Worm (Caenorhabditis elegans) whole organism, L4 larva: Measurements from ENCODE around the gene ech-3.

Experiments used
- F49E8.2 ChIP-seq: sonication (generic microtip); optimal IDR thresholded peaks from 2 replicates; lab custom pipeline; 2016; ENCODE audit warnings: missing compliant biosample characterization, mild to moderate bottlenecking, missing genetic modification characterization, borderline replicate concordance
- R02D3.7 ChIP-seq: fragments of 150-350 bp; sonication (generic microtip); optimal IDR thresholded peaks from 3 replicates; lab custom pipeline; 2014; ENCODE audit warnings: missing biosample characterization, missing genetic modification characterization
- Y105C5A.15 ChIP-seq: fragments of 200-800 bp; sonication (Bioruptor generic); IDR thresholded peaks from 2 replicates; pipeline ENCODE4 v1.3.6; 2022; ENCODE audit warnings: missing genetic modification characterization, missing compliant biosample characterization
- aly-2 ChIP-seq: sonication (generic microtip); optimal IDR thresholded peaks from 2 replicates; lab custom pipeline; 2018; ENCODE audit warnings: missing biosample characterization, missing genetic modification characterization
- ama-1 ChIP-seq: fragments of 150-350 bp; optimal IDR thresholded peaks from 2 replicates; lab custom pipeline; 2014; ENCODE audit warnings: inconsistent platforms, mixed read lengths
- arid-1 ChIP-seq: fragments of 200-800 bp; sonication (Bioruptor generic); conservative IDR thresholded peaks from 2 replicates; pipeline ENCODE4 v1.3.6; 2022; ENCODE audit warnings: missing genetic modification reagents, missing genetic modification characterization, missing compliant biosample characterization
- attf-4 ChIP-seq: sonication (generic microtip); optimal IDR thresholded peaks from 3 replicates; lab custom pipeline; 2017; ENCODE audit warnings: missing biosample characterization, missing genetic modification characterization
- ceh-20 ChIP-seq: fragments of 200-800 bp; sonication (Bioruptor generic); IDR thresholded peaks from 2 replicates; pipeline ENCODE4 v1.3.6; 2022; ENCODE audit warnings: missing genetic modification reagents, missing genetic modification characterization, missing compliant biosample characterization
- ces-1 ChIP-seq: fragments of 150-350 bp; sonication (generic microtip); optimal IDR thresholded peaks from 4 replicates; lab custom pipeline; 2014; ENCODE audit warnings: missing biosample characterization, missing genetic modification reagents, missing genetic modification characterization
- daf-16 ChIP-seq, 3 experiments: sonication (generic microtip); optimal IDR thresholded peaks; 2 replicates each; lab custom pipeline; 2016 to 2017; ENCODE audit warnings: missing genetic modification characterization in 3 of 3, missing genetic modification reagents in 3 of 3, mild to moderate bottlenecking in 2 of 3, missing compliant biosample characterization in 2 of 3, missing biosample characterization in 1 of 3, moderate library complexity in 1 of 3
- dmd-6 ChIP-seq: fragments of 200-800 bp; sonication (Bioruptor generic); IDR thresholded peaks from 2 replicates; pipeline ENCODE4 v1.3.6; 2022; ENCODE audit warnings: missing genetic modification reagents, missing genetic modification characterization, missing compliant biosample characterization
- dpl-1 ChIP-seq: fragments of 150-350 bp; optimal IDR thresholded peaks from 2 replicates; lab custom pipeline; 2014; ENCODE audit warnings: missing biosample characterization, missing genetic modification reagents, missing genetic modification characterization
- duxl-1 ChIP-seq: sonication (generic microtip); optimal IDR thresholded peaks from 2 replicates; lab custom pipeline; 2016; ENCODE audit warnings: mild to moderate bottlenecking, missing genetic modification characterization, moderate library complexity, missing compliant biosample characterization; ENCODE audit not compliant: poor library complexity
- dve-1 ChIP-seq: sonication (generic microtip); optimal IDR thresholded peaks from 2 replicates; lab custom pipeline; 2017; ENCODE audit warnings: antibody characterized with exemption, mild to moderate bottlenecking, missing genetic modification characterization, missing compliant biosample characterization; ENCODE audit not compliant: insufficient read depth
- hif-1 ChIP-seq, 2 experiments: sonication (generic microtip); optimal IDR thresholded peaks; 2 replicates each; lab custom pipeline; 2016 to 2017; ENCODE audit warnings: missing compliant biosample characterization in 2 of 2, missing genetic modification characterization in 2 of 2, missing genetic modification reagents in 2 of 2, missing genotype in 2 of 2, mild to moderate bottlenecking in 1 of 2
- hlh-11 ChIP-seq: fragments of 200-800 bp; sonication (Bioruptor generic); optimal IDR thresholded peaks from 2 replicates; lab custom pipeline; 2018; ENCODE audit warnings: mild to moderate bottlenecking, missing genetic modification characterization, missing compliant biosample characterization
- hmg-1.1 ChIP-seq: fragments of 200-800 bp; sonication (Bioruptor generic); IDR thresholded peaks from 2 replicates; pipeline ENCODE4 v1.3.6; 2022; ENCODE audit warnings: missing genetic modification reagents, missing genetic modification characterization, missing compliant biosample characterization
- lim-7 ChIP-seq: fragments of 200-800 bp; sonication (Bioruptor generic); IDR thresholded peaks from 2 replicates; pipeline ENCODE4 v1.3.6; 2022; ENCODE audit warnings: missing genetic modification characterization, missing compliant biosample characterization
- lin-13 ChIP-seq: fragments of 150-350 bp; optimal IDR thresholded peaks from 2 replicates; lab custom pipeline; 2014; ENCODE audit warnings: missing biosample characterization, missing genetic modification reagents, missing genetic modification characterization
- lin-29 ChIP-seq: fragments of 200-800 bp; sonication (Bioruptor generic); IDR thresholded peaks from 2 replicates; pipeline ENCODE4 v1.3.6; 2022; ENCODE audit warnings: missing genetic modification reagents, missing genetic modification characterization, missing compliant biosample characterization
- lin-38 ChIP-seq: fragments of 200-800 bp; sonication (Bioruptor generic); IDR thresholded peaks from 2 replicates; pipeline ENCODE4 v1.3.6; 2022; ENCODE audit warnings: missing genetic modification reagents, missing genetic modification characterization, missing compliant biosample characterization
- lin-39 ChIP-seq: fragments of 150-350 bp; optimal IDR thresholded peaks from 2 replicates; lab custom pipeline; 2014; ENCODE audit warnings: missing biosample characterization, missing genetic modification reagents, missing genetic modification characterization
- mdt-29 ChIP-seq: fragments of 200-800 bp; sonication (Bioruptor generic); IDR thresholded peaks from 2 replicates; pipeline ENCODE4 v1.3.6; 2022; ENCODE audit warnings: missing genetic modification reagents, missing genetic modification characterization, missing compliant biosample characterization
- mep-1 ChIP-seq: fragments of 150-350 bp; sonication (generic microtip); optimal IDR thresholded peaks from 3 replicates; lab custom pipeline; 2014; ENCODE audit warnings: missing biosample characterization, missing genetic modification characterization
- mes-2 ChIP-seq: sonication (generic microtip); optimal IDR thresholded peaks from 2 replicates; lab custom pipeline; 2016; ENCODE audit warnings: missing genotype, mild to moderate bottlenecking, missing genetic modification characterization, missing compliant biosample characterization; ENCODE audit not compliant: poor library complexity, severe bottlenecking
- mxl-3 ChIP-seq: fragments of 200-800 bp; sonication (Bioruptor generic); optimal IDR thresholded peaks from 2 replicates; lab custom pipeline; 2018; ENCODE audit warnings: mild to moderate bottlenecking, missing genetic modification characterization, missing compliant biosample characterization
- nhr-10 ChIP-seq: fragments of 150-350 bp; optimal IDR thresholded peaks from 2 replicates; lab custom pipeline; 2014; ENCODE audit warnings: missing biosample characterization, missing genetic modification characterization
- nhr-11 ChIP-seq: fragments of 150-350 bp; optimal IDR thresholded peaks from 2 replicates; lab custom pipeline; 2014; ENCODE audit warnings: missing biosample characterization, missing genetic modification characterization
- nhr-237 ChIP-seq: sonication (generic microtip); optimal IDR thresholded peaks from 2 replicates; lab custom pipeline; 2017; ENCODE audit warnings: missing biosample characterization, missing genetic modification characterization
- nhr-25 ChIP-seq: sonication (generic microtip); optimal IDR thresholded peaks from 2 replicates; lab custom pipeline; 2017; ENCODE audit warnings: missing genetic modification characterization, mild to moderate bottlenecking, missing compliant biosample characterization, antibody characterized with exemption, moderate library complexity, borderline replicate concordance; ENCODE audit not compliant: insufficient read depth
- nhr-28 ChIP-seq: fragments of 150-350 bp; optimal IDR thresholded peaks from 2 replicates; lab custom pipeline; 2014; ENCODE audit warnings: missing biosample characterization, missing genetic modification characterization
- nhr-41 ChIP-seq: fragments of 200-800 bp; sonication (Bioruptor generic); IDR thresholded peaks from 2 replicates; pipeline ENCODE4 v1.3.6; 2022; ENCODE audit warnings: missing genetic modification reagents, missing genetic modification characterization, missing compliant biosample characterization
- nhr-6 ChIP-seq: fragments of 150-350 bp; optimal IDR thresholded peaks from 2 replicates; lab custom pipeline; 2014; ENCODE audit warnings: missing biosample characterization, missing genetic modification characterization
- nhr-76 ChIP-seq: fragments of 150-350 bp; optimal IDR thresholded peaks from 2 replicates; lab custom pipeline; 2014; ENCODE audit warnings: missing biosample characterization, missing genetic modification characterization
- pha-4 ChIP-seq, 2 experiments: fragments of 150-350 bp in 1 of 2; fragments of 200-800 bp in 1 of 2; sonication (Bioruptor generic) in 1 of 2; IDR thresholded peaks in 1 of 2; optimal IDR thresholded peaks in 1 of 2; 2 replicates each; pipeline versions ENCODE4 v1.3.6 to Lab custom; 2014 to 2022; ENCODE audit warnings: missing genetic modification characterization in 2 of 2, missing genetic modification reagents in 2 of 2, missing biosample characterization in 1 of 2, missing compliant biosample characterization in 1 of 2
- php-3 ChIP-seq: fragments of 200-800 bp; sonication (Bioruptor generic); IDR thresholded peaks from 2 replicates; pipeline ENCODE4 v1.3.6; 2022; ENCODE audit warnings: missing genetic modification reagents, missing genetic modification characterization, missing compliant biosample characterization
- pqm-1 ChIP-seq: sonication (generic microtip); optimal IDR thresholded peaks from 2 replicates; lab custom pipeline; 2017; ENCODE audit warnings: missing biosample characterization, missing genetic modification characterization
- rbr-2 ChIP-seq: sonication (generic microtip); optimal IDR thresholded peaks from 2 replicates; lab custom pipeline; 2016; ENCODE audit warnings: missing genotype, missing genetic modification characterization, missing compliant biosample characterization
- skn-1 ChIP-seq: fragments of 150-350 bp; optimal IDR thresholded peaks from 2 replicates; lab custom pipeline; 2014; ENCODE audit warnings: missing biosample characterization, missing genetic modification characterization
- unc-62 ChIP-seq, 3 experiments: fragments of 150-350 bp in 1 of 3; sonication (generic microtip); optimal IDR thresholded peaks in 2 of 3; peaks in 1 of 3; 1 replicate in 1 of 3; 2 replicates in 2 of 3; lab custom pipeline; 2014 to 2017; ENCODE audit warnings: missing biosample characterization in 3 of 3, missing genetic modification characterization in 3 of 3, missing genetic modification reagents in 3 of 3, missing genotype in 1 of 3
- zfp-2 ChIP-seq: sonication (generic microtip); optimal IDR thresholded peaks from 2 replicates; lab custom pipeline; 2016; ENCODE audit warnings: mild to moderate bottlenecking, missing genetic modification characterization, missing compliant biosample characterization
- zip-2 ChIP-seq: fragments of 150-350 bp; optimal IDR thresholded peaks from 2 replicates; lab custom pipeline; 2014; ENCODE audit warnings: missing biosample characterization, missing genetic modification characterization
- ztf-7 ChIP-seq: fragments of 150-350 bp; optimal IDR thresholded peaks from 2 replicates; lab custom pipeline; 2014; ENCODE audit warnings: missing biosample characterization, missing genetic modification characterization

ech-3 gene

DNA sequence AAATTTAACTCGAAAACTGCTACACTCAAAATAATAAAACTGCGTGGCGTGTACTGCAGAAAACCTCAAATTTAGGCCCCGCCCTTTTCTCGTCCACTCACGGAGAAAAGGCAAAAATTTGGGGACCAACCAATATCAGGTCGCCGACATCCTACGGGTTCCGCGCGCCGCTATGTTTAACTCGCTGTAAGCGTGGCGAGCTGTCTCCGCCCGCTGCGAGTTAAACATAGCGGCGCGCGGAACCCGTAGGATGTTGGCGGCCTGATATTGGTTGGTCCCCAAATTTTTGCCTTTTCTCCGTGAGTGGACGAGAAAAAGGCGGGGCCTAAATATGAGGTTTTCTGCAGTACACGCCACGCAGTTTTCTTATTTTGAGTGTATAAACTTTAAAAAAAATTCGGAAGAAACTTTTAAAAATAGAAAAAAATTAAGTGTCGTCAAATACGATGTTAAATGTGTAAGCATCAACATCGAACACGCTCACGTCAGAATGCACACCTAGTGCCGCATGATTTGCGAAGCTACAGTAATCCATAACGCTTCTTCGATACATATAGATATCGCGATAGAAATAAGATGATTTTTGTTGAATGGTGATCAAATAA, 7.2 kb upstream of the ech-3 start:
- 0 out of 2 replicates have a peak, but pooled peaks have one; percentile 21 for TF ChIP-seq lin-38 (GFP tag; lab: Robert Waterston, UW)
- peak; percentile 40 for TF ChIP-seq F49E8.2 (tag; lab: Kevin White, UChicago)
- 0 out of 2 replicates have a peak, but pooled peaks have one; percentile 6 for TF ChIP-seq lim-7 (GFP tag; lab: Robert Waterston, UW)

DNA sequence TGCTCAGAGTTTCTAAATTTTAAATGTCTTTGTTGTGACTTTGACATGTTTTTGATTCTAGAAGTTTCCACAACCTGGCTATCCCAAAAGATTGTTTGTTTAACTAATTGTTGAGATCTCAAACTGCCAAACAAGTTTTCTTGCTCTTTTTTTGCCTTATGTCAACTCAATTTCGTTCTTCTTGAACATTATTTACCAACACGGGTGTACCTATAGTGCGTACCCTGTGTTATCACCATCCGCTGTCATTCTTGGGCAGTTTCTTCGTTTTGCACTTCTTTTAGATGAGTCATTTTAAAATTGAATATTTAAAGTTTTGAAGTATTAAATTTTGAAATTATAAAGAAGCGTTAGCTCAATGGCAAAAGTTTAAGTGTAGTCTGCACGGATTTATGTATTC, 5.1 kb upstream of the ech-3 start, which contains the start of gene sptl-2:
Gene sptl-2 (plus strand): TSS at position 280 of the 400 bp plus-strand sequence.
- TF ChIP-seq nhr-28 (tag; lab: Kevin White, UChicago) (peak; percentile 59), mxl-3 (no peak), lin-39 (no peak), lin-13 (no peak), mes-2 (tag; lab: Kevin White, UChicago) (peak; percentile 8), pqm-1 (tag; lab: Kevin White, UChicago) (peak; percentile 84), dve-1 (tag; lab: Kevin White, UChicago) (peak; percentile 15), hmg-1.1 (GFP tag; lab: Robert Waterston, UW) (no peak), mep-1 (tag; lab: Kevin White, UChicago) (peak; percentile 4), dmd-6 (peak; percentile 23), daf-16 (GFP tag; optimal IDR thresholded peaks at IDR 0.05; lab: Kevin White, UChicago) (no peak), daf-16 (tag; optimal IDR thresholded peaks at IDR 0.05; lab: Kevin White, UChicago) (peak; percentile 40), ceh-20 (GFP tag; lab: Robert Waterston, UW) (no peak), nhr-237 (tag; lab: Kevin White, UChicago) (no peak), lin-29 (GFP tag; lab: Robert Waterston, UW) (no peak)

DNA sequence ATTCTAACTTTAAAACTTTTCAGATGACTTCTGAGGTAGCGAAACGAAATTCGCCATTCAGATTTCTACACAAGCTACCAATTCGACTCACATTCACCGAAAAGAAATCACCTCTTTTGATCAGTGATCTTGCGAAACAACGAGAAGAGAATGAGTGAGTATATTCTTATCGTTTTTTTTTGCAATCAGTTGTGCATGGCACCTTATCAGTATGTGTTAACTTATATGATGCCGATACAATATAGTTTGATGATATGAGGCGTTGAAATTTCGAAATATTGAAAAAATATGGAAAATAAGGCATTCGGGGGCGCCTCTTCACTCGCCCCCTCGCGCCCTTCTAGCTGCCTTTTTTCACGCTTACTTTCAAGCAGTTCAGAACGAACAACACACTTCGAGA, 4.1 kb upstream of the ech-3 start:
- TF ChIP-seq nhr-41 = no peak
- TF ChIP-seq R02D3.7 = no peak
- no peak for TF ChIP-seq lin-39
- TF ChIP-seq duxl-1 (tag; lab: Kevin White, UChicago) = no peak
- TF ChIP-seq Y105C5A.15 (GFP tag; lab: Robert Waterston, UW) = no peak
- TF ChIP-seq nhr-28 (tag; lab: Kevin White, UChicago) = peak; percentile 81
- peak; percentile 1 for TF ChIP-seq mep-1 (tag; lab: Kevin White, UChicago)
- TF ChIP-seq skn-1 (tag; lab: Kevin White, UChicago) = no peak
- peak; percentile 75 for TF ChIP-seq dmd-6
- no peak for TF ChIP-seq pha-4 (GFP tag; IDR thresholded peaks at IDR 0.05; lab: Robert Waterston, UW)
- no peak for TF ChIP-seq pha-4 (tag; optimal IDR thresholded peaks at IDR 0.05; lab: Kevin White, UChicago)
- TF ChIP-seq unc-62 (GFP tag; optimal IDR thresholded peaks at IDR 0.05 in 1 of 2; lab: Kevin White, UChicago) = no peak
- TF ChIP-seq unc-62 (tag; optimal IDR thresholded peaks at IDR 0.05; lab: Kevin White, UChicago) = no peak
- no peak for TF ChIP-seq dpl-1 (GFP tag; lab: Kevin White, UChicago)
- TF ChIP-seq nhr-76 (tag; lab: Kevin White, UChicago) = no peak
- no peak for TF ChIP-seq ces-1
- no peak for TF ChIP-seq attf-4
- no peak for TF ChIP-seq mdt-29 (GFP tag; lab: Robert Waterston, UW)
- TF ChIP-seq nhr-25 (tag; lab: Kevin White, UChicago) = no peak
- peak; percentile 65 for TF ChIP-seq hlh-11 (tag; lab: Kevin White, UChicago)
- no peak for TF ChIP-seq ama-1 (lab: Kevin White, UChicago)
- no peak for TF ChIP-seq arid-1
- TF ChIP-seq pqm-1 (tag; lab: Kevin White, UChicago) = peak; percentile 87
- TF ChIP-seq nhr-11 (tag; lab: Kevin White, UChicago) = no peak
- no peak for TF ChIP-seq nhr-10 (tag; lab: Kevin White, UChicago)
- no peak for TF ChIP-seq hmg-1.1 (GFP tag; lab: Robert Waterston, UW)
- TF ChIP-seq hif-1 (tag; optimal IDR thresholded peaks at IDR 0.05; lab: Kevin White, UChicago) = no peak
- TF ChIP-seq aly-2 = no peak
- no peak for TF ChIP-seq rbr-2
- TF ChIP-seq zfp-2 (tag; lab: Kevin White, UChicago) = no peak
- no peak for TF ChIP-seq daf-16 (GFP tag; optimal IDR thresholded peaks at IDR 0.05; lab: Kevin White, UChicago)
- TF ChIP-seq daf-16 (tag; optimal IDR thresholded peaks at IDR 0.05; lab: Kevin White, UChicago) = peak; percentile 39
- peak; percentile 61 for TF ChIP-seq php-3
- peak; percentile 12 for TF ChIP-seq nhr-6
- TF ChIP-seq mes-2 (tag; lab: Kevin White, UChicago) = no peak
- no peak for TF ChIP-seq ztf-7 (tag; lab: Kevin White, UChicago)
- TF ChIP-seq zip-2 (tag; lab: Kevin White, UChicago) = no peak
